Worm (Caenorhabditis elegans): Measurements from ENCODE around the gene fkb-4.

DNA sequence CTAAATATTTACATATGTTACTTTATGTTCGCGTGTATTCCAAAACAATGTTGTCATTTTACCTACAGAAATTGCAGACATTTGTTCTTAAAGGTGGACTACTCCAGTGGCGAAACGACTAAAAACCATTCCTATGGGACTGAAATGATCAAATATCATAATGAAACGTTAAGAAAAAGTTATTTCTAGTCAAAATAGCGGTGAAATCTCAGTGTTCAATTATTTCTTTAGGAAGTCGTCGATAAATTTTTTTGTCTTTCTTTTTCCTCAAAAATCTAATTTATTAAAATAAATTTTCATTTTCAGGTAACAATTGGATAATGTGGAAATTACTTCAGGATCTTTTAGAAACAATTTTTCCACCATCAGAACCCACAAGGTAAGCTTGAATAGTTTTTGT, 48.5 kb upstream of the fkb-4 start, which contains the start of gene C44H9.4:
- no peak for TF ChIP-seq dox-1 (GFP tag; IDR thresholded peaks at IDR 0.05)
- TF ChIP-seq C06A6.2 (GFP tag; conservative IDR thresholded peaks at IDR 0.05): no peak

Data from whole organism, young adult.